Fruit fly (Drosophila melanogaster) whole organism, prepupa: ENCODE results near the gene CG8765.

Source experiments
- Blimp-1 ChIP-seq: fragments of 200-800 bp; sonication (Bioruptor generic); optimal IDR thresholded peaks from 3 replicates; lab custom pipeline; 2017; ENCODE audit warnings: missing biosample characterization, missing genetic modification characterization, mild to moderate bottlenecking, moderate library complexity, missing genetic modification reagents
- CG10669 ChIP-seq: fragments of 200-800 bp; sonication (Bioruptor generic); optimal IDR thresholded peaks from 3 replicates; lab custom pipeline; 2018; ENCODE audit warnings: missing biosample characterization, mild to moderate bottlenecking, missing genetic modification characterization, moderate library complexity
- CG11762 ChIP-seq: fragments of 200-800 bp; sonication (Bioruptor generic); optimal IDR thresholded peaks from 3 replicates; lab custom pipeline; 2016; ENCODE audit warnings: missing biosample characterization, missing genetic modification characterization; ENCODE audit not compliant: insufficient read depth
- CG1621 ChIP-seq: fragments of 200-800 bp; sonication (Bioruptor generic); optimal IDR thresholded peaks from 3 replicates; lab custom pipeline; 2018; ENCODE audit warnings: missing biosample characterization, mild to moderate bottlenecking, missing genetic modification characterization
- CG16779 ChIP-seq: fragments of 200-800 bp; sonication (Bioruptor generic); optimal IDR thresholded peaks from 3 replicates; lab custom pipeline; 2017; ENCODE audit warnings: missing biosample characterization, mild to moderate bottlenecking, missing genetic modification characterization
- CG3032 ChIP-seq: fragments of 200-800 bp; optimal IDR thresholded peaks from 2 replicates; lab custom pipeline; 2019; ENCODE audit warnings: missing biosample characterization, mild to moderate bottlenecking, missing genetic modification characterization, moderate library complexity
- CG31627 ChIP-seq: fragments of 200-800 bp; sonication (Bioruptor generic); optimal IDR thresholded peaks from 3 replicates; lab custom pipeline; 2016; ENCODE audit warnings: missing biosample characterization, missing genetic modification characterization
- CG34406 ChIP-seq: fragments of 200-800 bp; sonication (Bioruptor generic); optimal IDR thresholded peaks from 3 replicates; lab custom pipeline; 2016; ENCODE audit warnings: missing biosample characterization, missing genetic modification characterization
- CG3919 ChIP-seq: fragments of 200-800 bp; sonication (Bioruptor generic); optimal IDR thresholded peaks from 3 replicates; lab custom pipeline; 2016; ENCODE audit warnings: missing biosample characterization, missing genetic modification characterization
- CG6163 ChIP-seq: fragments of 200-800 bp; sonication (Bioruptor generic); IDR thresholded peaks from 3 replicates; pipeline ENCODE4 v1.3.6; 2022; ENCODE audit warnings: missing biosample characterization, missing genetic modification characterization
- CG6276 ChIP-seq: fragments of 200-800 bp; sonication (Bioruptor generic); optimal IDR thresholded peaks from 2 replicates; lab custom pipeline; 2017; ENCODE audit warnings: missing biosample characterization, mild to moderate bottlenecking, missing genetic modification characterization
- CG6792 ChIP-seq: fragments of 200-800 bp; sonication (Bioruptor generic); optimal IDR thresholded peaks from 3 replicates; lab custom pipeline; 2016; ENCODE audit warnings: missing biosample characterization, missing genetic modification characterization
- CG6808 ChIP-seq: fragments of 200-800 bp; sonication (Bioruptor generic); optimal IDR thresholded peaks from 3 replicates; lab custom pipeline; 2017; ENCODE audit warnings: missing biosample characterization, missing genetic modification characterization, mild to moderate bottlenecking, moderate library complexity, missing genetic modification reagents
- CG7368 ChIP-seq: fragments of 200-800 bp; sonication (Bioruptor generic); optimal IDR thresholded peaks from 3 replicates; lab custom pipeline; 2016; ENCODE audit warnings: missing biosample characterization, missing genetic modification characterization
- CG8119 ChIP-seq: fragments of 200-800 bp; sonication (Bioruptor generic); IDR thresholded peaks from 3 replicates; pipeline ENCODE4 v1.3.6; 2022; ENCODE audit warnings: missing biosample characterization, missing genetic modification characterization
- CG8319 ChIP-seq: fragments of 200-800 bp; sonication (Bioruptor generic); optimal IDR thresholded peaks from 3 replicates; lab custom pipeline; 2016; ENCODE audit warnings: missing biosample characterization, missing genetic modification characterization
- CG8632 ChIP-seq: fragments of 200-800 bp; sonication (Bioruptor generic); optimal IDR thresholded peaks from 3 replicates; lab custom pipeline; 2016; ENCODE audit warnings: missing biosample characterization, missing genetic modification characterization
- Eip78C ChIP-seq: fragments of 200-800 bp; sonication (Bioruptor generic); peaks from one replicate; lab custom pipeline; 2016; ENCODE audit warnings: missing biosample characterization, missing genetic modification characterization
- Eip93F ChIP-seq: fragments of 200-800 bp; sonication (Bioruptor generic); optimal IDR thresholded peaks from 2 replicates; lab custom pipeline; 2016; ENCODE audit warnings: missing biosample characterization, mild to moderate bottlenecking, missing genetic modification characterization
- Ets21C ChIP-seq: fragments of 200-800 bp; sonication (Bioruptor generic); optimal IDR thresholded peaks from 3 replicates; lab custom pipeline; 2016; ENCODE audit warnings: missing biosample characterization, missing genetic modification characterization
- Gug ChIP-seq: fragments of 200-800 bp; sonication (Bioruptor generic); IDR thresholded peaks from 2 replicates; pipeline ENCODE4 v1.3.6; 2022; ENCODE audit warnings: missing biosample characterization, missing genetic modification characterization
- Hr39 ChIP-seq: fragments of 200-800 bp; sonication (Bioruptor generic); optimal IDR thresholded peaks from 2 replicates; lab custom pipeline; 2016; ENCODE audit warnings: missing biosample characterization, missing genetic modification characterization
- Hr4 ChIP-seq: fragments of 200-800 bp; sonication (Bioruptor generic); optimal IDR thresholded peaks from 3 replicates; lab custom pipeline; 2016; ENCODE audit warnings: missing biosample characterization, missing genetic modification characterization
- Lpt ChIP-seq: fragments of 200-800 bp; sonication (Bioruptor generic); optimal IDR thresholded peaks from 3 replicates; lab custom pipeline; 2016; ENCODE audit warnings: missing biosample characterization, missing genetic modification characterization
- Met ChIP-seq: fragments of 200-800 bp; sonication (Bioruptor generic); optimal IDR thresholded peaks from 3 replicates; lab custom pipeline; 2016; ENCODE audit warnings: missing biosample characterization, missing genetic modification characterization
- OdsH ChIP-seq: fragments of 200-800 bp; sonication (Bioruptor generic); optimal IDR thresholded peaks from 3 replicates; lab custom pipeline; 2016; ENCODE audit warnings: missing biosample characterization, missing genetic modification characterization
- Smox ChIP-seq: fragments of 200-800 bp; sonication (Bioruptor generic); optimal IDR thresholded peaks from 3 replicates; lab custom pipeline; 2016; ENCODE audit warnings: missing biosample characterization, missing genetic modification characterization
- Sox102F ChIP-seq: fragments of 200-800 bp; sonication (Bioruptor generic); optimal IDR thresholded peaks from 2 replicates; lab custom pipeline; 2016; ENCODE audit warnings: missing biosample characterization, mild to moderate bottlenecking, missing genetic modification characterization
- Sox14 ChIP-seq: fragments of 200-800 bp; sonication (Bioruptor generic); optimal IDR thresholded peaks from 3 replicates; lab custom pipeline; 2016; ENCODE audit warnings: missing biosample characterization, missing genetic modification characterization
- Sox15 ChIP-seq: fragments of 200-800 bp; sonication (Bioruptor generic); optimal IDR thresholded peaks from 3 replicates; lab custom pipeline; 2016; ENCODE audit warnings: missing biosample characterization, missing genetic modification characterization
- acj6 ChIP-seq: fragments of 200-800 bp; sonication (Bioruptor generic); optimal IDR thresholded peaks from 3 replicates; lab custom pipeline; 2016; ENCODE audit warnings: missing biosample characterization, missing genetic modification characterization
- cyc ChIP-seq: fragments of 200-800 bp; sonication (Bioruptor generic); optimal IDR thresholded peaks from 3 replicates; lab custom pipeline; 2016; ENCODE audit warnings: missing biosample characterization, missing genetic modification characterization
- dac ChIP-seq: fragments of 200-800 bp; sonication (Bioruptor generic); optimal IDR thresholded peaks from 2 replicates; lab custom pipeline; 2017; ENCODE audit warnings: missing biosample characterization, mild to moderate bottlenecking, missing genetic modification characterization
- dsx ChIP-seq: fragments of 200-800 bp; optimal IDR thresholded peaks from 3 replicates; lab custom pipeline; 2019; ENCODE audit warnings: missing biosample characterization, mild to moderate bottlenecking, missing genetic modification characterization, moderate library complexity; ENCODE audit not compliant: poor library complexity, severe bottlenecking
- esn ChIP-seq: fragments of 200-800 bp; sonication (Bioruptor generic); optimal IDR thresholded peaks from 2 replicates; lab custom pipeline; 2016; ENCODE audit warnings: missing biosample characterization, mild to moderate bottlenecking, missing genetic modification characterization, moderate library complexity
- fd59A ChIP-seq: fragments of 200-800 bp; sonication (Bioruptor generic); optimal IDR thresholded peaks from 2 replicates; lab custom pipeline; 2017; ENCODE audit warnings: missing biosample characterization, mild to moderate bottlenecking, missing genetic modification characterization, missing genetic modification reagents
- fd85E ChIP-seq: fragments of 200-800 bp; sonication (Bioruptor generic); optimal IDR thresholded peaks from 3 replicates; lab custom pipeline; 2016; ENCODE audit warnings: missing biosample characterization, missing genetic modification characterization
- fkh ChIP-seq: fragments of 200-800 bp; sonication (Bioruptor generic); optimal IDR thresholded peaks from 3 replicates; lab custom pipeline; 2017; ENCODE audit warnings: missing biosample characterization, mild to moderate bottlenecking, missing genetic modification characterization, moderate library complexity
- lz ChIP-seq: fragments of 200-800 bp; sonication (Bioruptor generic); optimal IDR thresholded peaks from 3 replicates; lab custom pipeline; 2016; ENCODE audit warnings: missing biosample characterization, missing genetic modification characterization
- net ChIP-seq: fragments of 200-800 bp; sonication (Bioruptor generic); optimal IDR thresholded peaks from 3 replicates; lab custom pipeline; 2016; ENCODE audit warnings: missing biosample characterization, missing genetic modification characterization
- pdm3 ChIP-seq: fragments of 200-800 bp; sonication (Bioruptor generic); optimal IDR thresholded peaks from 3 replicates; lab custom pipeline; 2016; ENCODE audit warnings: missing biosample characterization, missing genetic modification characterization
- salr ChIP-seq, 2 experiments: fragments of 200-800 bp; sonication (Bioruptor generic); optimal IDR thresholded peaks; 3 replicates each; lab custom pipeline; 2016 to 2018; ENCODE audit warnings: missing biosample characterization in 2 of 2, missing genetic modification characterization in 2 of 2, mild to moderate bottlenecking in 1 of 2
- spab ChIP-seq: fragments of 200-800 bp; sonication (Bioruptor generic); optimal IDR thresholded peaks from 2 replicates; lab custom pipeline; 2017; ENCODE audit warnings: missing biosample characterization, mild to moderate bottlenecking, missing genetic modification characterization, missing genetic modification reagents
- svp ChIP-seq: fragments of 200-800 bp; sonication (Bioruptor generic); peaks from one replicate; lab custom pipeline; 2016; ENCODE audit warnings: missing biosample characterization, missing genetic modification characterization
- vri ChIP-seq: fragments of 200-800 bp; sonication (Bioruptor generic); optimal IDR thresholded peaks from 3 replicates; lab custom pipeline; 2016; ENCODE audit warnings: missing biosample characterization, mild to moderate bottlenecking, missing genetic modification characterization

CG8765 gene

dm6 chr3L:19655923-19656322, 31.2 kb downstream of the CG8765 start:
- TF ChIP-seq Smox (GFP tag; lab: Kevin White, UChicago) (no peak), dac (GFP tag; lab: Kevin White, UChicago) (no peak), Hr4 (GFP tag; lab: Kevin White, UChicago) (peak; percentile 19), pdm3 (GFP tag; lab: Kevin White, UChicago) (no peak), Blimp-1 (no peak), OdsH (no peak), CG8119 (0 out of 3 replicates have a peak, but pooled peaks have one; percentile 21), acj6 (GFP tag; lab: Kevin White, UChicago) (no peak), Eip78C (GFP tag; lab: Kevin White, UChicago) (peak; percentile 47), esn (GFP tag; lab: Kevin White, UChicago) (no peak), fkh (GFP tag; lab: Kevin White, UChicago) (peak; percentile 77)
- TF ChIP-seq, all 60 proteins: peak for 4

dm6 chr3L:19653470-19653869, 33.7 kb downstream of the CG8765 start:
- TF ChIP-seq net (GFP tag; lab: Kevin White, UChicago): no peak
- TF ChIP-seq CG3919: no peak
- TF ChIP-seq Lpt: no peak
- no peak for TF ChIP-seq CG8119
- TF ChIP-seq CG6792: no peak
- TF ChIP-seq spab: no peak
- TF ChIP-seq fkh (GFP tag; lab: Kevin White, UChicago): no peak
- no peak for TF ChIP-seq Hr39 (GFP tag; lab: Kevin White, UChicago)
- no peak for TF ChIP-seq fd85E (GFP tag; lab: Kevin White, UChicago)
- no peak for TF ChIP-seq CG7368 (GFP tag; lab: Kevin White, UChicago)
- TF ChIP-seq lz (GFP tag; lab: Kevin White, UChicago): no peak
- TF ChIP-seq CG34406 (GFP tag; lab: Kevin White, UChicago): no peak
- TF ChIP-seq esn (GFP tag; lab: Kevin White, UChicago): no peak
- no peak for TF ChIP-seq Hr4 (GFP tag; lab: Kevin White, UChicago)
- no peak for TF ChIP-seq Eip78C (GFP tag; lab: Kevin White, UChicago)

- peak; percentile 62 for TF ChIP-seq CG1621 (tag; lab: Kevin White, UChicago)
- TF ChIP-seq CG8632 (GFP tag; lab: Kevin White, UChicago): peak; percentile 26
- no peak for TF ChIP-seq Eip93F
- peak; percentile 77 for TF ChIP-seq net (GFP tag; lab: Kevin White, UChicago)
- no peak for TF ChIP-seq CG31627 (GFP tag; lab: Kevin White, UChicago)
- no peak for TF ChIP-seq Sox14 (GFP tag; lab: Kevin White, UChicago)
- no peak for TF ChIP-seq fkh (GFP tag; lab: Kevin White, UChicago)
- TF ChIP-seq cyc (GFP tag; lab: Kevin White, UChicago): no peak
- no peak for TF ChIP-seq fd85E (GFP tag; lab: Kevin White, UChicago)
- TF ChIP-seq dsx (GFP tag; lab: Kevin White, UChicago): no peak
- peak; percentile 72 for TF ChIP-seq vri (GFP tag; lab: Kevin White, UChicago)
- peak; percentile 58 for TF ChIP-seq CG6808 (GFP tag; lab: Kevin White, UChicago)
- peak; percentile 39 for TF ChIP-seq dac (GFP tag; lab: Kevin White, UChicago)
- TF ChIP-seq Hr4 (GFP tag; lab: Kevin White, UChicago): no peak
- no peak for TF ChIP-seq Met (GFP tag; lab: Kevin White, UChicago)
- TF ChIP-seq Ets21C (GFP tag; lab: Kevin White, UChicago): no peak
- peak; percentile 71 for TF ChIP-seq CG8119
- TF ChIP-seq Gug: peak; percentile 63; the same call in 1 of the 2 replicates
- peak; percentile 58 for TF ChIP-seq CG3032 (tag; lab: Kevin White, UChicago)
- TF ChIP-seq CG10669 (GFP tag; lab: Kevin White, UChicago): peak; percentile 60
- peak; percentile 19 for TF ChIP-seq esn (GFP tag; lab: Kevin White, UChicago)
- peak; percentile 45 for TF ChIP-seq CG34406 (GFP tag; lab: Kevin White, UChicago)
- peak; percentile 55 for TF ChIP-seq Sox102F
- TF ChIP-seq Hr39 (GFP tag; lab: Kevin White, UChicago): peak; percentile 5
- peak; percentile 36 for TF ChIP-seq CG3919
- peak; percentile 26 for TF ChIP-seq CG8319 (GFP tag; lab: Kevin White, UChicago)
- TF ChIP-seq CG11762 (GFP tag; lab: Kevin White, UChicago): peak; percentile 32
- TF ChIP-seq Sox15 (GFP tag; lab: Kevin White, UChicago): no peak
- TF ChIP-seq CG6276 (GFP tag; lab: Kevin White, UChicago): no peak
- TF ChIP-seq svp (GFP tag; lab: Kevin White, UChicago): peak; percentile 64
- TF ChIP-seq salr (GFP tag; optimal IDR thresholded peaks at IDR 0.05; lab: Kevin White, UChicago): peak; percentile 38 to 56
- peak; percentile 3 for TF ChIP-seq lz (GFP tag; lab: Kevin White, UChicago)
- TF ChIP-seq CG6163 (GFP tag; lab: Robert Waterston, UW): peak; percentile 95
- peak; percentile 75 for TF ChIP-seq Eip78C (GFP tag; lab: Kevin White, UChicago)
- peak; percentile 35 for TF ChIP-seq OdsH
- TF ChIP-seq fd59A (GFP tag; lab: Kevin White, UChicago): peak; percentile 44
- peak; percentile 62 for TF ChIP-seq spab
- peak; percentile 28 for TF ChIP-seq CG16779 (tag; lab: Kevin White, UChicago)
Observed at dm6 chr3L:19650588-19650987, 36.6 kb downstream of the CG8765 start.
